Fruit fly (Drosophila melanogaster) whole organism, adult: ENCODE data around the gene Cpr97Ea.

ENCODE experiments used
- CG11617 ChIP-seq: fragments of 200-800 bp; sonication (Bioruptor generic); optimal IDR thresholded peaks from 2 replicates; lab custom pipeline; 2017; ENCODE audit warnings: mild to moderate bottlenecking, missing biosample characterization, missing genetic modification reagents, missing genetic modification characterization
- CG12768 ChIP-seq: fragments of 200-800 bp; sonication (Bioruptor generic); optimal IDR thresholded peaks from 2 replicates; lab custom pipeline; 2017; ENCODE audit warnings: missing biosample characterization, missing genetic modification characterization, mild to moderate bottlenecking, moderate library complexity, missing genetic modification reagents
- CG14711 ChIP-seq: fragments of 200-800 bp; sonication (Bioruptor generic); optimal IDR thresholded peaks from 2 replicates; lab custom pipeline; 2018; ENCODE audit warnings: missing biosample characterization, mild to moderate bottlenecking, missing genetic modification characterization, moderate library complexity
- CG1620 ChIP-seq: fragments of 200-800 bp; sonication (Bioruptor generic); optimal IDR thresholded peaks from 2 replicates; lab custom pipeline; 2016; ENCODE audit warnings: missing biosample characterization, missing genetic modification characterization
- CG33017 ChIP-seq: fragments of 200-800 bp; sonication (Bioruptor generic); optimal IDR thresholded peaks from 2 replicates; lab custom pipeline; 2018; ENCODE audit warnings: missing biosample characterization, mild to moderate bottlenecking, missing genetic modification characterization, moderate library complexity
- CG5204 ChIP-seq: fragments of 200-800 bp; sonication (Bioruptor generic); optimal IDR thresholded peaks from 2 replicates; lab custom pipeline; 2016; ENCODE audit warnings: missing biosample characterization, missing genetic modification characterization
- CG7045 ChIP-seq: fragments of 200-800 bp; sonication (Bioruptor generic); optimal IDR thresholded peaks from 2 replicates; lab custom pipeline; 2017; ENCODE audit warnings: missing biosample characterization, mild to moderate bottlenecking, missing genetic modification characterization
- CG7101 ChIP-seq: fragments of 200-800 bp; sonication (Bioruptor generic); optimal IDR thresholded peaks from 2 replicates; lab custom pipeline; 2018; ENCODE audit warnings: missing biosample characterization, mild to moderate bottlenecking, missing genetic modification characterization, moderate library complexity
- Clk ChIP-seq: fragments of 200-800 bp; sonication (Bioruptor generic); optimal IDR thresholded peaks from 2 replicates; lab custom pipeline; 2017; ENCODE audit warnings: missing biosample characterization, missing genetic modification characterization
- Crg-1 ChIP-seq: fragments of 200-800 bp; sonication (Bioruptor generic); optimal IDR thresholded peaks from 2 replicates; lab custom pipeline; 2016; ENCODE audit warnings: missing biosample characterization, missing genetic modification characterization
- Hr96 ChIP-seq: fragments of 200-800 bp; sonication (Bioruptor generic); optimal IDR thresholded peaks from 2 replicates; lab custom pipeline; 2016; ENCODE audit warnings: missing biosample characterization, missing genetic modification characterization
- Mnt ChIP-seq: fragments of 200-800 bp; sonication (Bioruptor generic); optimal IDR thresholded peaks from 2 replicates; lab custom pipeline; 2016; ENCODE audit warnings: missing biosample characterization, mild to moderate bottlenecking, missing genetic modification characterization
- bab1 ChIP-seq: fragments of 200-800 bp; sonication (Bioruptor generic); optimal IDR thresholded peaks from 3 replicates; lab custom pipeline; 2019; ENCODE audit warnings: missing biosample characterization, mild to moderate bottlenecking, missing genetic modification characterization, moderate library complexity
- cic ChIP-seq: fragments of 200-800 bp; sonication (Bioruptor generic); optimal IDR thresholded peaks from 2 replicates; lab custom pipeline; 2017; ENCODE audit warnings: missing biosample characterization, mild to moderate bottlenecking, missing genetic modification characterization, moderate library complexity
- cnc ChIP-seq, 2 experiments: fragments of >200 bp; optimal IDR thresholded peaks; 2 replicates each; lab custom pipeline; 2017
- kay ChIP-seq: fragments of 200-800 bp; sonication (Bioruptor generic); peaks from one replicate; lab custom pipeline; 2016; ENCODE audit warnings: missing biosample characterization, missing genetic modification characterization, borderline replicate concordance
- ovo ChIP-seq: fragments of 200-800 bp; sonication (Bioruptor generic); optimal IDR thresholded peaks from 2 replicates; lab custom pipeline; 2016; ENCODE audit warnings: missing biosample characterization, missing genetic modification characterization
- pad ChIP-seq: fragments of 200-800 bp; sonication (Bioruptor generic); optimal IDR thresholded peaks from 3 replicates; lab custom pipeline; 2017; ENCODE audit warnings: missing biosample characterization, missing genetic modification characterization, mild to moderate bottlenecking, moderate library complexity, missing genetic modification reagents
- tj ChIP-seq: fragments of 200-800 bp; sonication (Bioruptor generic); optimal IDR thresholded peaks from 3 replicates; lab custom pipeline; 2017; ENCODE audit warnings: missing biosample characterization, mild to moderate bottlenecking, missing genetic modification characterization, moderate library complexity
- toe ChIP-seq: fragments of 200-800 bp; sonication (Bioruptor generic); optimal IDR thresholded peaks from 2 replicates; lab custom pipeline; 2016; ENCODE audit warnings: missing biosample characterization, missing genetic modification characterization

Gene Cpr97Ea

dm6 chr3R:27065136-27065535 is 22.4 kb downstream of the Cpr97Ea start, which contains the start of gene CG43935:
Gene CG43935, plus strand, starts transcription at chr3R:27065436.
- no peak for TF ChIP-seq Mnt (GFP tag; lab: Kevin White, UChicago)
- TF ChIP-seq cic (GFP tag; lab: Kevin White, UChicago), result no peak
- no peak for TF ChIP-seq Crg-1 (GFP tag; lab: Kevin White, UChicago)
- TF ChIP-seq CG14711 (tag; lab: Kevin White, UChicago), result no peak
- TF ChIP-seq bab1 (GFP tag; lab: Kevin White, UChicago), result no peak
- no peak for TF ChIP-seq ovo (GFP tag; lab: Kevin White, UChicago)
- no peak for TF ChIP-seq pad (GFP tag; lab: Kevin White, UChicago)
- TF ChIP-seq kay (GFP tag; lab: Kevin White, UChicago), result no peak
- TF ChIP-seq CG12768, result no peak
- TF ChIP-seq CG33017 (tag; lab: Kevin White, UChicago), result no peak

dm6 chr3R:27064099-27064498 is 23.5 kb downstream of the Cpr97Ea start, which contains the start of gene Nep5:
Gene Nep5, minus strand, starts transcription at chr3R:27064199.
- TF ChIP-seq CG33017 (tag; lab: Kevin White, UChicago) (no peak), CG14711 (tag; lab: Kevin White, UChicago) (no peak), pad (GFP tag; lab: Kevin White, UChicago) (no peak), CG7045 (GFP tag; lab: Kevin White, UChicago) (no peak), CG5204 (no peak), CG7101 (no peak), Mnt (GFP tag; lab: Kevin White, UChicago) (no peak), Hr96 (no peak), tj (GFP tag; lab: Kevin White, UChicago) (no peak), CG12768 (no peak), Clk (no peak), bab1 (GFP tag; lab: Kevin White, UChicago) (no peak), ovo (GFP tag; lab: Kevin White, UChicago) (no peak)

dm6 chr3R:27061916-27062315 is 25.7 kb downstream of the Cpr97Ea start, which contains the start of gene CG34292:
Gene CG34292, plus strand, starts transcription at chr3R:27062216.
- TF ChIP-seq bab1 (GFP tag; lab: Kevin White, UChicago), result no peak
- TF ChIP-seq toe (GFP tag; lab: Kevin White, UChicago), result no peak
- TF ChIP-seq kay (GFP tag; lab: Kevin White, UChicago), result no peak
- no peak for TF ChIP-seq CG1620 (GFP tag; lab: Kevin White, UChicago)
- no peak for TF ChIP-seq Crg-1 (GFP tag; lab: Kevin White, UChicago)
- no peak for TF ChIP-seq ovo (GFP tag; lab: Kevin White, UChicago)

- TF ChIP-seq bab1 (GFP tag; lab: Kevin White, UChicago), result no peak
- TF ChIP-seq CG11617, result no peak
- no peak for TF ChIP-seq CG12768
- no peak for TF ChIP-seq CG7101
- TF ChIP-seq CG1620 (GFP tag; lab: Kevin White, UChicago), result no peak
- TF ChIP-seq CG7045 (GFP tag; lab: Kevin White, UChicago), result no peak
- no peak for TF ChIP-seq pad (GFP tag; lab: Kevin White, UChicago)
- TF ChIP-seq Mnt (GFP tag; lab: Kevin White, UChicago), result no peak
- no peak for TF ChIP-seq Clk
- no peak for TF ChIP-seq cic (GFP tag; lab: Kevin White, UChicago)
- TF ChIP-seq Crg-1 (GFP tag; lab: Kevin White, UChicago), result no peak
- TF ChIP-seq cnc (optimal IDR thresholded peaks at IDR 0.05; lab: Kevin White, UChicago), result no peak
- TF ChIP-seq tj (GFP tag; lab: Kevin White, UChicago), result no peak
- no peak for TF ChIP-seq toe (GFP tag; lab: Kevin White, UChicago)
- TF ChIP-seq ovo (GFP tag; lab: Kevin White, UChicago), result no peak
These were observed 31.4 kb downstream of the Cpr97Ea start for dm6 chr3R:27056152-27056551.

- TF ChIP-seq ovo (GFP tag; lab: Kevin White, UChicago) (no peak), Mnt (GFP tag; lab: Kevin White, UChicago) (no peak), cic (GFP tag; lab: Kevin White, UChicago) (no peak), CG14711 (tag; lab: Kevin White, UChicago) (no peak), CG12768 (no peak), pad (GFP tag; lab: Kevin White, UChicago) (no peak), Hr96 (no peak), toe (GFP tag; lab: Kevin White, UChicago) (no peak), bab1 (GFP tag; lab: Kevin White, UChicago) (no peak), kay (GFP tag; lab: Kevin White, UChicago) (no peak), CG1620 (GFP tag; lab: Kevin White, UChicago) (no peak), CG33017 (tag; lab: Kevin White, UChicago) (no peak), CG7045 (GFP tag; lab: Kevin White, UChicago) (no peak), CG7101 (no peak), CG5204 (no peak), Clk (no peak), tj (GFP tag; lab: Kevin White, UChicago) (no peak), CG11617 (no peak), Crg-1 (GFP tag; lab: Kevin White, UChicago) (no peak)
These were observed 38.0 kb downstream of the Cpr97Ea start for dm6 chr3R:27049549-27049948.

- TF ChIP-seq Crg-1 (GFP tag; lab: Kevin White, UChicago) (no peak), CG7045 (GFP tag; lab: Kevin White, UChicago) (no peak)
These were observed 38.9 kb downstream of the Cpr97Ea start, which contains the start of gene TwdlT for dm6 chr3R:27048561-27049270. Gene TwdlT, plus strand, starts transcription at chr3R:27049220.
